Worm (Caenorhabditis elegans) whole organism, L4/young adult: ENCODE results near the gene Y51H7C.8.

Source experiments
- W03F9.2 ChIP-seq: fragments of 150-350 bp; optimal IDR thresholded peaks from 2 replicates; lab custom pipeline; 2014; ENCODE audit warnings: missing biosample characterization, missing genetic modification characterization
- him-1 ChIP-seq: sonication (generic microtip); optimal IDR thresholded peaks from 2 replicates; lab custom pipeline; 2016; ENCODE audit warnings: missing genotype, missing genetic modification reagents, missing genetic modification characterization, missing compliant biosample characterization

- TF ChIP-seq him-1 (tag; lab: Kevin White, UChicago) (no peak), W03F9.2 (no peak)
These were observed 36.1 kb downstream of the Y51H7C.8 start, which contains the start of gene nol-6 for ce11 chrII:1437449-1438335.
